Fruit fly (Drosophila melanogaster): Measurements from ENCODE around the gene Wnt4.

- TF ChIP-seq CTCF (optimal IDR thresholded peaks at IDR 0.05) (no peak), CG8478 (optimal IDR thresholded peaks at IDR 0.05) (no peak)
Measured at dm6 chr2L:7264885-7265540, 12.0 kb downstream of the Wnt4 start.
